Fruit fly (Drosophila melanogaster): ENCODE results near the gene js.

DNA sequence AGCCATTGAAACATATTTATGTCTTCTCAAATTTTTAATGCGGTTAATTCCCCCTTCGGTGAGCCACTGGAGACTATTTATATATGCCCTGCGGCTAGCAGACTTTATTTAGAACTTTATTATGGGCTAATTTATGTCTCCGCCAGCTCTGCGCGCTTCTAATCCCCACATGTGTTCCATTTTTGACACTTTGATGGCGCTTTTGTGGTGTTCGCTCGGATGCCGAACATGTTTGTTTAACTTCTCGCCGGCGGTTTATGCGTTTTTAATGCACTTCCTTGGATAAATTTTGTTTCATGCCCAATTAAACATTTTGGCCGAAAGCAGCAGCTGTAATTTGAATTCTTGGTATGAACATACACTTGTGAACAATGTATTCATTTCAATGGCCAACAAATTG lies 38.3 kb downstream of the js start:
- no peak for TF ChIP-seq kay (GFP tag; ENCODE audit: borderline replicate concordance)
- no peak for TF ChIP-seq CG1620 (GFP tag; optimal IDR thresholded peaks at IDR 0.05)
- TF ChIP-seq CG12768 (GFP tag; optimal IDR thresholded peaks at IDR 0.05) = no peak
